Worm (Caenorhabditis elegans) whole organism, L3 larva: Measurements from ENCODE around the gene B0524.5.

Source experiments
- ama-1 ChIP-seq: fragments of 150-350 bp; optimal IDR thresholded peaks from 2 replicates; lab custom pipeline; 2018
- daf-12 ChIP-seq: fragments of 150-350 bp; optimal IDR thresholded peaks from 2 replicates; lab custom pipeline; 2014; ENCODE audit warnings: missing biosample characterization, missing genetic modification reagents, missing genetic modification characterization
- lin-15B ChIP-seq: fragments of 150-350 bp; optimal IDR thresholded peaks from 2 replicates; lab custom pipeline; 2014; ENCODE audit warnings: missing biosample characterization, missing genetic modification characterization
- nhr-11 ChIP-seq: fragments of 150-350 bp; optimal IDR thresholded peaks from 2 replicates; lab custom pipeline; 2014; ENCODE audit warnings: missing biosample characterization, missing genetic modification characterization
- nhr-12 ChIP-seq: fragments of 150-350 bp; optimal IDR thresholded peaks from 2 replicates; lab custom pipeline; 2014; ENCODE audit warnings: missing biosample characterization, missing genetic modification characterization
- pqm-1 ChIP-seq: fragments of 150-350 bp; optimal IDR thresholded peaks from 2 replicates; lab custom pipeline; 2017; ENCODE audit warnings: missing biosample characterization, missing genetic modification characterization, inconsistent platforms

DNA sequence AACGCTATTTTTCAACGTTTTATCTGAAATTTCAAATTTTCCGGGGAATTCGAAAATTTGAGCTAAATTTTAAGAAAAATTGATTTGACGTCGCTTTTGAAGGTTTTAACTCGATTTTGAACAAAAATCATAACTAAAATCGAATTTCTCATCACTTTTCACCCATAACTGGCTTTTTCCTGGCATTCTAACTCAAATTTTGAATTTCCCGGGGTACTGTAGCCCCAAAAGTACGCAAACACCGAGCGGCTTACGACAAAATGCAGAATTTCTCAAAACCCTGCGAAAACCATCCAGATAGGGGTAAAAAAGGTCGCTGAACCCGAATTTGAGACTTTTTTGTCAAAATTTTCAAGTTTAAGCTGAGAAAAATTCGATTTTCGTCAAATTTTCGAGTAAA lies 33.5 kb upstream of the B0524.5 start:
- TF ChIP-seq pqm-1 (tag; lab: Kevin White, UChicago), result no peak
- TF ChIP-seq nhr-12 (tag; lab: Kevin White, UChicago), result no peak
- no peak for TF ChIP-seq ama-1 (lab: Kevin White, UChicago)
- no peak for TF ChIP-seq lin-15B (tag; lab: Kevin White, UChicago)
- TF ChIP-seq nhr-11 (tag; lab: Kevin White, UChicago), result no peak
- no peak for TF ChIP-seq daf-12 (tag; lab: Kevin White, UChicago)
